Fruit fly (Drosophila melanogaster): ENCODE data around the gene CG2617.

The CG2617 gene

dm6 chr2L:20664428-20664827, 17.7 kb upstream of the CG2617 start:
- TF ChIP-seq Sin3A (optimal IDR thresholded peaks at IDR 0.05) (no peak), h (optimal IDR thresholded peaks at IDR 0.05) (no peak), insv (optimal IDR thresholded peaks at IDR 0.05) (no peak), Myc (optimal IDR thresholded peaks at IDR 0.05) (no peak), ttk (optimal IDR thresholded peaks at IDR 0.05) (no peak), psq (optimal IDR thresholded peaks at IDR 0.05) (no peak)

dm6 chr2L:20671212-20671611, 11.0 kb upstream of the CG2617 start:
- no peak for TF ChIP-seq h (optimal IDR thresholded peaks at IDR 0.05)
- no peak for TF ChIP-seq ttk (optimal IDR thresholded peaks at IDR 0.05)
- TF ChIP-seq insv (optimal IDR thresholded peaks at IDR 0.05) = no peak
- no peak for TF ChIP-seq Myc (optimal IDR thresholded peaks at IDR 0.05)
- TF ChIP-seq Sin3A (optimal IDR thresholded peaks at IDR 0.05) = no peak
- TF ChIP-seq psq (optimal IDR thresholded peaks at IDR 0.05) = no peak

DNA sequence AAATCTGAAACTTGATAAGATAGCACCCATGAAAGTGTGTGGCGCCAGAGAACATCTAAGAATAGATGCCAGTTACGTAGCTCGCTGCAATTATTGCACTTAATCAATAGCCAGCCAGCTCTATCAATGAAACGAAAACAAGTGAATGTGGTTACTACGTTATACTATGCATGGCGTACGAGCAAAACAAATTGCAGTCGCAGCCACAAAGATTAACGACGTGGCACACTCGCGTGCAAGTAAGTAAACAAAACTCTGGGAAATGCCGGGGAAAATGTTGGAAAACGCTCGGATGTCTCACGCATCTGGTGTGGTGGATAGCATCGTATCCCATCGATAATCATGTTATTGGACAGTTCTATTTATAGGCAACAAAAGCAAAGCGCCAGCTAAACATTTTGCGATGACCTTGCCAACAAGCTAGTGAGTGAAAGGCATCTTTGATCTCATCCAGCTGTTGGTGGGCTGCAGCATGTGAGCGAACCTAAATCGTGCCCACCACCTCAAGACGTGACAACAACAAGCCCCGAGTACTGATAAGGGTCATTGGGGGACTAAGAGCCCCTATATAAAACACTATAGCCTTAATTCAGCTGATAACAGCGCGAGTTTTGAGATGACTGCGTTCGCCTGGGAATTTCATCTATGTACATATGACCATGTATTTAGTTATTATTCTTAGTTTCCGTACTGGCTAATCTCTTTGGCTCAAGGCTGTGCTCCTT, 8.3 kb upstream of the CG2617 start:
- no peak for TF ChIP-seq ttk (optimal IDR thresholded peaks at IDR 0.05)
- no peak for TF ChIP-seq h (optimal IDR thresholded peaks at IDR 0.05)
- TF ChIP-seq Myc (optimal IDR thresholded peaks at IDR 0.05) = no peak
- TF ChIP-seq Sin3A (optimal IDR thresholded peaks at IDR 0.05) = no peak
- TF ChIP-seq insv (optimal IDR thresholded peaks at IDR 0.05) = no peak
- no peak for TF ChIP-seq psq (optimal IDR thresholded peaks at IDR 0.05)

DNA sequence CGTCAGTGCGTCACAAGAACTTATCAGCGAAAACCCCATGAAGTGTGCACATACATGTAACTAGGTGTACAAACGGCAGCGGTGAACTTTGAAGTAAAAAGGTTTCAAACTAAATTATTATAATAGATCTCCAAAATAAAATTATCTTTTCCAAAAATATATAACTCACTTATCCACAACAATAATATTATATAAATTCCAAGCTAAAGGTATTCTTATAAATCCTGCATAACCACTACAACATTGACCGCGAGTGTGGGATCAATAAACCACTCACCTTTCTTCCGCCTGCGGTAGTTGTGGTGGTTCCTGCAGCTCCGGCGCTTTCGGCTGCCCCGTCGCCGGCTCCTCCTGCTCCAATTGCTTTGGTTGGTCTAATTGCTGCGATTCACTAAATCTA, 7.5 kb upstream of the CG2617 start:
- TF ChIP-seq Myc (optimal IDR thresholded peaks at IDR 0.05) (no peak), Sin3A (optimal IDR thresholded peaks at IDR 0.05) (no peak), ttk (optimal IDR thresholded peaks at IDR 0.05) (no peak), psq (optimal IDR thresholded peaks at IDR 0.05) (no peak), h (optimal IDR thresholded peaks at IDR 0.05) (no peak), insv (optimal IDR thresholded peaks at IDR 0.05) (no peak)

dm6 chr2L:20675875-20676274, 6.3 kb upstream of the CG2617 start, which contains the start of the genes CG31678 and IKKepsilon:
Gene CG31678 (minus strand): TSS chr2L:20675941.
Gene IKKepsilon (plus strand): TSS chr2L:20676045.
- TF ChIP-seq ttk (optimal IDR thresholded peaks at IDR 0.05) (no peak), psq (optimal IDR thresholded peaks at IDR 0.05) (no peak), insv (optimal IDR thresholded peaks at IDR 0.05) (no peak), Sin3A (optimal IDR thresholded peaks at IDR 0.05) (no peak), Myc (optimal IDR thresholded peaks at IDR 0.05) (no peak), h (optimal IDR thresholded peaks at IDR 0.05) (no peak)

- TF ChIP-seq insv (optimal IDR thresholded peaks at IDR 0.05) (no peak), Myc (optimal IDR thresholded peaks at IDR 0.05) (no peak), ttk (optimal IDR thresholded peaks at IDR 0.05) (no peak), Sin3A (optimal IDR thresholded peaks at IDR 0.05) (no peak), psq (optimal IDR thresholded peaks at IDR 0.05) (no peak), h (optimal IDR thresholded peaks at IDR 0.05) (no peak)
Measured at dm6 chr2L:20681648-20682098, 495 bp upstream of the CG2617 start, which contains the start of gene Cen. Gene Cen (minus strand): TSS chr2L:20681846.

DNA sequence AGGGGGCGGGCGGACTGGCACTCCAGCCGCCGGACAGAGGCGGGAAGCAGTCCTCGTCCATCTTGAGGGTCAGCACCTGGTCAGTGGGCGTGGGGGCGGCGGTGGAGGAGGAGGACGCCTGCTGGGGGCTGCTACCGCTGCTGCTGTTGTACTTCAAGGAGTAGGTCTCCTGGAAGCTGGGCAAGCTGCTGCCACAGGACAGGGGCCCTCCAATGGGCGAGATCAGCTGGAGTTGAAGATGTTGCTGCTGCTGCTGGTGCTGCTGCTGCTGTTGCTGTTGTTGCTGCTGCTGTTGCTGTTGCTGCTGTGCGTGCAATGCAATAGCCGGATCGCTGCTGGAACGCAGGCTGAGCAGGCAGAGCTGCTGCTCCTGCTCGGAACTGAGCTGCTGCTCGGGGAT, 6.6 kb downstream of the CG2617 start:
- TF ChIP-seq Sin3A (optimal IDR thresholded peaks at IDR 0.05) = no peak
- no peak for TF ChIP-seq psq (optimal IDR thresholded peaks at IDR 0.05)
- no peak for TF ChIP-seq insv (optimal IDR thresholded peaks at IDR 0.05)
- no peak for TF ChIP-seq h (optimal IDR thresholded peaks at IDR 0.05)
- TF ChIP-seq ttk (optimal IDR thresholded peaks at IDR 0.05) = no peak
- no peak for TF ChIP-seq Myc (optimal IDR thresholded peaks at IDR 0.05)

- no peak for TF ChIP-seq h (optimal IDR thresholded peaks at IDR 0.05)
- no peak for TF ChIP-seq Sin3A (optimal IDR thresholded peaks at IDR 0.05)
- TF ChIP-seq psq (optimal IDR thresholded peaks at IDR 0.05) = no peak
Measured at dm6 chr2L:20690055-20690454, 7.9 kb downstream of the CG2617 start.

- TF ChIP-seq psq (optimal IDR thresholded peaks at IDR 0.05) = no peak
Measured at dm6 chr2L:20695066-20695465, 12.9 kb downstream of the CG2617 start.

DNA sequence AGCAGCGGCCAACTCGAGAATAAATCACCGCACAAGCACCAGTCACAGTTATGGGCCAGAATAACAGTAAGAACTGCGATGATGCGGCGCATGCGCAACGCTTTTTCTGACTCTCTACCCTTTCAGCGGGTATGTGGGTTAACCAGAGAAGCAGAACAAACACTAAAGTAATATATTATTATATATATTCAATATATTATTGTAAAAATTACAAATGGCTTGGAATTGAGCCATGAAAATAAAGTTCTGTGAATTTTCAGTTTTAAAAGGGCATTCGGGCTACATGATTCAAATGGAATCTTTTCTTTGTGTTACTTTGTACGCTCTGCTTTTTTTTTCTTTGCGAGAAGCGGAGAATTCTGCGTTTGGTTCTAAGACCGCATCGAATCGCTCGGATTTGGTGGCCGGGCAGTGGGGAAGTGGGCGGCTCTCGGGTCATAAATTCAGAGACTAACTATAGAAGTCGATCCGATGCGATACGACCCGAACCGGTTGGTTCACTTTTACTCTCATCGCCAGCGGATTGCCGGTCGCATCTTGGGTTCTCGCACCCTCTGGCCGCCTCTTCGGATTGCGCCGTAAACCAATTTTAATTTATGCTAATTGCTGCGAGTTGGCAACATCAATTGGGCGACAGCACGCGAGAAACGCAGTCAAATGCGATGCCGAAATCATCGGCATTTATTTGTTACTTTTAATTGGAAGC, 18.5 kb downstream of the CG2617 start:
- TF ChIP-seq insv (optimal IDR thresholded peaks at IDR 0.05) (no peak), Sin3A (optimal IDR thresholded peaks at IDR 0.05) (no peak), h (optimal IDR thresholded peaks at IDR 0.05) (no peak), psq (optimal IDR thresholded peaks at IDR 0.05) (no peak), Myc (optimal IDR thresholded peaks at IDR 0.05) (no peak), ttk (optimal IDR thresholded peaks at IDR 0.05) (no peak)

dm6 chr2L:20704511-20705266, 22.5 kb downstream of the CG2617 start:
- TF ChIP-seq insv (optimal IDR thresholded peaks at IDR 0.05) (no peak), h (optimal IDR thresholded peaks at IDR 0.05) (no peak), Myc (optimal IDR thresholded peaks at IDR 0.05) (no peak), ttk (optimal IDR thresholded peaks at IDR 0.05) (no peak)

DNA sequence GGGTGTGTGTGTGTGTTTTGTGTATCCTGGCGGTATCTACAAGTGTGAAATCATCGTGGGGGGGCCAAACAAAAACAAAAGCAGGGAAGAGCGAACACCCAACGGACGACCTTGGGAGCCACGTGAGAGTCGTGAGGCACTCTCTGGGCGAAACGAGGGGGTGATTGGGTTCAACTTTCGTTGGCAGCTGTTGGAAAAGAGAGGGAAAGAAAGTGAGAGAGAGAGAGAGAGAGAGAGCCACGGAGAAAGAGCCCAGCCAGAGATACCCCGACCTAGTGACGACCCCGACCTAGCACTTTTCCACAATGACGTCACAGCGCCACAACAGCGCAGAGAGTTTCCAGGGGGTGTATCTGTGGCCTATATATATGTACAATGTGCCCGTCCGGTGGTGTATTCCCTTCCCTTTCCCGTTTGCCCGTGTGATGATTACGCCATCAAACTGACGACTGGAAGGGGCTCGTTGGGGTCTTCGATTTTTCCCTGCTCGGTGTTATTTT, 23.8 kb downstream of the CG2617 start:
- TF ChIP-seq insv (optimal IDR thresholded peaks at IDR 0.05) = no peak
- TF ChIP-seq Sin3A (optimal IDR thresholded peaks at IDR 0.05) = no peak
- no peak for TF ChIP-seq Myc (optimal IDR thresholded peaks at IDR 0.05)
- no peak for TF ChIP-seq ttk (optimal IDR thresholded peaks at IDR 0.05)
- no peak for TF ChIP-seq psq (optimal IDR thresholded peaks at IDR 0.05)
- no peak for TF ChIP-seq h (optimal IDR thresholded peaks at IDR 0.05)
